Worm (Caenorhabditis elegans) whole organism, early embryonic: ENCODE results near the gene F58F12.4.

ENCODE experiments used
- B0310.2 ChIP-seq: sonication (generic microtip); optimal IDR thresholded peaks from 2 replicates; lab custom pipeline; 2016; ENCODE audit warnings: mild to moderate bottlenecking, missing genetic modification characterization, missing compliant biosample characterization
- F13C5.2 ChIP-seq: sonication (generic microtip); optimal IDR thresholded peaks from 2 replicates; lab custom pipeline; 2017; ENCODE audit warnings: mild to moderate bottlenecking, missing genetic modification characterization, inconsistent platforms, missing compliant biosample characterization
- aly-1 ChIP-seq: sonication (generic microtip); optimal IDR thresholded peaks from 2 replicates; lab custom pipeline; 2016; ENCODE audit warnings: missing genetic modification characterization, missing compliant biosample characterization
- ama-1 ChIP-seq: fragments of 150-350 bp; optimal IDR thresholded peaks from 2 replicates; lab custom pipeline; 2014
- ceh-13 ChIP-seq: fragments of 200-800 bp; sonication (Bioruptor generic); optimal IDR thresholded peaks from 2 replicates; lab custom pipeline; 2018; ENCODE audit warnings: mild to moderate bottlenecking, missing genetic modification characterization, missing compliant biosample characterization
- ceh-36 ChIP-seq: sonication (generic microtip); optimal IDR thresholded peaks from 2 replicates; lab custom pipeline; 2016; ENCODE audit warnings: missing genetic modification characterization, inconsistent platforms, missing compliant biosample characterization
- ets-7 ChIP-seq: sonication (generic microtip); optimal IDR thresholded peaks from 2 replicates; lab custom pipeline; 2016; ENCODE audit warnings: missing genotype, missing genetic modification characterization, missing compliant biosample characterization
- flt-1 ChIP-seq: fragments of 200-800 bp; sonication (Bioruptor generic); IDR thresholded peaks from 2 replicates; pipeline ENCODE4 v1.3.6; 2022; ENCODE audit warnings: missing genetic modification characterization, missing compliant biosample characterization
- hmbx-1 ChIP-seq: sonication (generic microtip); optimal IDR thresholded peaks from 2 replicates; lab custom pipeline; 2016; ENCODE audit warnings: mild to moderate bottlenecking, missing genetic modification characterization, missing compliant biosample characterization
- hmg-4 ChIP-seq: fragments of 200-800 bp; sonication (Bioruptor generic); optimal IDR thresholded peaks from 2 replicates; lab custom pipeline; 2018; ENCODE audit warnings: mild to moderate bottlenecking, missing genetic modification characterization, missing compliant biosample characterization
- hnd-1 ChIP-seq: sonication (generic microtip); optimal IDR thresholded peaks from 2 replicates; lab custom pipeline; 2016; ENCODE audit warnings: missing genetic modification characterization, missing compliant biosample characterization
- pes-1 ChIP-seq: fragments of 200-800 bp; sonication (Bioruptor generic); IDR thresholded peaks from 2 replicates; pipeline ENCODE4 v1.3.6; 2022; ENCODE audit warnings: missing genetic modification reagents, missing genetic modification characterization, missing compliant biosample characterization
- scrt-1 ChIP-seq: fragments of 200-800 bp; sonication (Bioruptor generic); IDR thresholded peaks from 2 replicates; pipeline ENCODE4 v1.3.6; 2022; ENCODE audit warnings: missing genetic modification characterization, missing compliant biosample characterization
- sea-1 ChIP-seq: fragments of 200-800 bp; sonication (Bioruptor generic); conservative IDR thresholded peaks from 2 replicates; pipeline ENCODE4 v1.3.6; 2022; ENCODE audit warnings: missing genetic modification characterization, missing compliant biosample characterization
- tbx-11 ChIP-seq: fragments of 200-800 bp; sonication (Bioruptor generic); IDR thresholded peaks from 2 replicates; pipeline ENCODE4 v1.3.6; 2022; ENCODE audit warnings: missing genetic modification characterization, missing compliant biosample characterization
- tbx-37 ChIP-seq: fragments of 200-800 bp; sonication (Bioruptor generic); conservative IDR thresholded peaks from 2 replicates; pipeline ENCODE4 v1.3.6; 2022; ENCODE audit warnings: missing genetic modification reagents, missing genetic modification characterization, missing compliant biosample characterization
- tra-4 ChIP-seq: sonication (generic microtip); optimal IDR thresholded peaks from 2 replicates; lab custom pipeline; 2017; ENCODE audit warnings: missing genetic modification characterization, missing compliant biosample characterization

Gene F58F12.4

ce11 chrII:6355396-6356346 lies 30.9 kb upstream of the F58F12.4 start, which contains the start of gene C32D5.11:
TSS of gene C32D5.11 (minus strand) at chrII:6355446.
- TF ChIP-seq F13C5.2 (tag; lab: Kevin White, UChicago), result no peak
- no peak for TF ChIP-seq ama-1 (lab: Kevin White, UChicago)
- peak; percentile 28 for TF ChIP-seq hmg-4
- TF ChIP-seq flt-1 (GFP tag; lab: Robert Waterston, UW), result no peak
- 0 out of 2 replicates have a peak, but pooled peaks have one; percentile 11 for TF ChIP-seq scrt-1 (GFP tag; lab: Robert Waterston, UW)

- TF ChIP-seq pes-1 (GFP tag; lab: Robert Waterston, UW) (no peak), tbx-37 (GFP tag; lab: Robert Waterston, UW) (no peak), scrt-1 (GFP tag; lab: Robert Waterston, UW) (no peak), ceh-13 (GFP tag; lab: Kevin White, UChicago) (no peak), ama-1 (lab: Kevin White, UChicago) (no peak), B0310.2 (no peak), tra-4 (tag; lab: Kevin White, UChicago) (no peak), ceh-36 (tag; lab: Kevin White, UChicago) (no peak), ets-7 (tag; lab: Kevin White, UChicago) (no peak), F13C5.2 (tag; lab: Kevin White, UChicago) (no peak), hnd-1 (tag; lab: Kevin White, UChicago) (no peak), hmg-4 (no peak), aly-1 (tag; lab: Kevin White, UChicago) (no peak)
Measured at ce11 chrII:6358232-6358631, 28.3 kb upstream of the F58F12.4 start.

ce11 chrII:6358905-6359304 lies 27.7 kb upstream of the F58F12.4 start, which contains the start of gene C32D5.12:
TSS of gene C32D5.12 (minus strand) at chrII:6359005.
- TF ChIP-seq ceh-36 (tag; lab: Kevin White, UChicago) (no peak), scrt-1 (GFP tag; lab: Robert Waterston, UW) (no peak), aly-1 (tag; lab: Kevin White, UChicago) (no peak), B0310.2 (no peak), hnd-1 (tag; lab: Kevin White, UChicago) (no peak), tra-4 (tag; lab: Kevin White, UChicago) (no peak), F13C5.2 (tag; lab: Kevin White, UChicago) (no peak), tbx-11 (GFP tag; lab: Robert Waterston, UW) (no peak), ceh-13 (GFP tag; lab: Kevin White, UChicago) (no peak), hmbx-1 (tag; lab: Kevin White, UChicago) (no peak), hmg-4 (no peak), pes-1 (GFP tag; lab: Robert Waterston, UW) (no peak), sea-1 (GFP tag; lab: Robert Waterston, UW) (no peak), tbx-37 (GFP tag; lab: Robert Waterston, UW) (no peak)

- no peak for TF ChIP-seq hmbx-1 (tag; lab: Kevin White, UChicago)
- TF ChIP-seq flt-1 (GFP tag; lab: Robert Waterston, UW), result no peak
- TF ChIP-seq F13C5.2 (tag; lab: Kevin White, UChicago), result peak; percentile 1
Measured at ce11 chrII:6360822-6361221, 25.7 kb upstream of the F58F12.4 start, which contains the start of gene K10B2.4. TSS of gene K10B2.4 (minus strand) at chrII:6360959.

- TF ChIP-seq hmg-4, result no peak
- no peak for TF ChIP-seq aly-1 (tag; lab: Kevin White, UChicago)
- TF ChIP-seq hnd-1 (tag; lab: Kevin White, UChicago), result no peak
- no peak for TF ChIP-seq tbx-37 (GFP tag; lab: Robert Waterston, UW)
- TF ChIP-seq tra-4 (tag; lab: Kevin White, UChicago), result no peak
- no peak for TF ChIP-seq ceh-13 (GFP tag; lab: Kevin White, UChicago)
- no peak for TF ChIP-seq F13C5.2 (tag; lab: Kevin White, UChicago)
- TF ChIP-seq ama-1 (lab: Kevin White, UChicago), result no peak
- TF ChIP-seq tbx-11 (GFP tag; lab: Robert Waterston, UW), result no peak
- TF ChIP-seq scrt-1 (GFP tag; lab: Robert Waterston, UW), result no peak
- TF ChIP-seq B0310.2, result no peak
- no peak for TF ChIP-seq flt-1 (GFP tag; lab: Robert Waterston, UW)
- no peak for TF ChIP-seq sea-1 (GFP tag; lab: Robert Waterston, UW)
Measured at ce11 chrII:6365237-6365815, 21.2 kb upstream of the F58F12.4 start, which contains the start of the genes ani-2 and clec-88. TSS of gene ani-2 (minus strand) at chrII:6365367. TSS of gene clec-88 (plus strand) at chrII:6365722.

ce11 chrII:6366696-6367095 lies 19.9 kb upstream of the F58F12.4 start, which contains the start of gene ctsa-4.1:
TSS of gene ctsa-4.1 (plus strand) at chrII:6366996.
- no peak for TF ChIP-seq ceh-13 (GFP tag; lab: Kevin White, UChicago)
- TF ChIP-seq tra-4 (tag; lab: Kevin White, UChicago), result no peak
- no peak for TF ChIP-seq hnd-1 (tag; lab: Kevin White, UChicago)
- no peak for TF ChIP-seq ets-7 (tag; lab: Kevin White, UChicago)
- TF ChIP-seq ama-1 (lab: Kevin White, UChicago), result no peak
- no peak for TF ChIP-seq hmbx-1 (tag; lab: Kevin White, UChicago)
- no peak for TF ChIP-seq scrt-1 (GFP tag; lab: Robert Waterston, UW)
- no peak for TF ChIP-seq B0310.2
- TF ChIP-seq F13C5.2 (tag; lab: Kevin White, UChicago), result no peak
- no peak for TF ChIP-seq aly-1 (tag; lab: Kevin White, UChicago)
- TF ChIP-seq flt-1 (GFP tag; lab: Robert Waterston, UW), result no peak
- TF ChIP-seq tbx-11 (GFP tag; lab: Robert Waterston, UW), result no peak
- TF ChIP-seq sea-1 (GFP tag; lab: Robert Waterston, UW), result no peak
- TF ChIP-seq pes-1 (GFP tag; lab: Robert Waterston, UW), result no peak
- no peak for TF ChIP-seq tbx-37 (GFP tag; lab: Robert Waterston, UW)
- no peak for TF ChIP-seq hmg-4
- no peak for TF ChIP-seq ceh-36 (tag; lab: Kevin White, UChicago)
